Worm (Caenorhabditis elegans): ENCODE results near the gene sec-3.

DNA sequence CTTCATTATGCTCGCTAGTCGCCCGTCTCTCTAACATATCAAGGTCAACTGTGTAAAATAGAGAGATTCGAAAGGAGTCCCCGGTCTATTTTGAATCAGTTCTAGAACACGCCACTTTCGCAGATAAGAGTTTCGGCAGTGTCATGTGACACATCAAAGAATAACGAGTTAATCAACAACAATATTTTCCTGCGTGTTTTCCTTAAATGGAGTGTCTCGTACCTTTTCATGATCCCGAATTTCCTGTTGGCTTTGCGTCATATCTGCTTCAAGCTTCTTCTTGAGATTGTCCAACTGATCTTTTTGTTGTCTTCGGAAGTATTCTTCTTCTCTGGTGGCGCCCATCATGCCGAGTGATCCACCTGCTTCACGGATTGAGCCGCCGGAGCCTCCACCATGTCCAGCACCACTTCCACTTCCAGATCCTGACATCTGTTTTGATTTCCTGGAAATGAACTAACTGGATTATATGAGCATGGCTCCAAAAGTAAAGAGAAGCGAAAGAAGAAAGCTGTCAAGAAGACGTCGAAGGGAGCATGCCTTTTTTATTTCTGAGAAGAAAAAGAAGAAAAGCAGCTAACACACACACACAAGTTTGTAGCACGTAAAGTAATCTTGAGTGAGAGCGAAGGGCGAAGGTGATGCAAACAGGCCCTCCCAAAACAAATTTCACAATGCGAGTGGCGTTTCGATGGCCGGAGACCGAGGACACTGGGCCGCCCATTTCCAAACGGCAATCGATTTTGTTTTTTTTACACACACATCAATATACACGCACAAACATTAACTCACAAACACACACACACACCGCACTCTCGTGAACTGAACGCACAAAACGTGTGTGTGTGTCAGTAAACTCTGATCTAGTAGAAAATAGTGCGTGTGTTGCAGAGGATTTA lies 15.7 kb upstream of the sec-3 start:
- TF ChIP-seq B0019.2 (GFP tag; conservative IDR thresholded peaks at IDR 0.05) (no peak), ceh-100 (GFP tag; IDR thresholded peaks at IDR 0.05) (no peak)

Data from whole organism, young adult.